Fruit fly (Drosophila melanogaster) ovary, adult (tissue): ENCODE data around the gene by.
A peak's percentile ranks its signal among the peaks of the same experiment; 100 is the strongest.

Source experiments
- CG17801 ChIP-seq: fragments of 200-800 bp; optimal IDR thresholded peaks from 2 replicates; lab custom pipeline; 2019; ENCODE audit warnings: missing biosample characterization, mild to moderate bottlenecking, missing genetic modification characterization, moderate library complexity; ENCODE audit not compliant: partially characterized antibody

by gene

DNA sequence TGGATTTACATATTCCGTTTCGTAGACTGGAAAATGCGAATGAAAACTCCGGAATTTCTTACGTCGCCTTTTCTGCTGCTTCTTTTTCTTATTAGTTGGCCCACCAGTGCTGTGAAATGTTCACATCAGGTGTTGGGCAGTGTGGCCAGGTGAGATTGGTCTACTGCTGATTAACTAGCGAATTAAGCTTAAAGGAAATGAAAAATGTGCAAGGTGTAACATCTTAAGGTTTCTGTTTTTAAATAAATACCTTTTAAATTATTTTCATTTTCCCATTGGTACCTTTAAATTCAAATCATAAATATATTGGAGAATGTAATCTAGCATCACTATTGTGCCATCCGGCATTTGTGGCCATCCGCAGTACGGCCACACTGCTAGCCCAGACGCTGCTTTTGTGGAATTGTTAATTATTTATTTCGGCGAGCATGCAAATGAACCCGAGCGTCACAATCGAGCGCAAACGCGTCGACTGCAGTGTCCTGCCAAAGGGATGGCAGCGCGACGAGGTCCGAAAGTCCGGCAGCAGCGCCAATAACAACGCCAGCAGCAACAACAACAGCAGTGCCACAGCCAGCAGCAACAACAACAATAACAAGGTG is 26.7 kb upstream of the by start, which contains the start of the genes AP-1mu and MBD-like:
Gene AP-1mu, minus strand, starts transcription at position 113 of the 602 bp plus-strand sequence.
Gene MBD-like, plus strand, starts transcription at position 348 of the 602 bp plus-strand sequence.
- peak; percentile 72 for TF ChIP-seq CG17801

DNA sequence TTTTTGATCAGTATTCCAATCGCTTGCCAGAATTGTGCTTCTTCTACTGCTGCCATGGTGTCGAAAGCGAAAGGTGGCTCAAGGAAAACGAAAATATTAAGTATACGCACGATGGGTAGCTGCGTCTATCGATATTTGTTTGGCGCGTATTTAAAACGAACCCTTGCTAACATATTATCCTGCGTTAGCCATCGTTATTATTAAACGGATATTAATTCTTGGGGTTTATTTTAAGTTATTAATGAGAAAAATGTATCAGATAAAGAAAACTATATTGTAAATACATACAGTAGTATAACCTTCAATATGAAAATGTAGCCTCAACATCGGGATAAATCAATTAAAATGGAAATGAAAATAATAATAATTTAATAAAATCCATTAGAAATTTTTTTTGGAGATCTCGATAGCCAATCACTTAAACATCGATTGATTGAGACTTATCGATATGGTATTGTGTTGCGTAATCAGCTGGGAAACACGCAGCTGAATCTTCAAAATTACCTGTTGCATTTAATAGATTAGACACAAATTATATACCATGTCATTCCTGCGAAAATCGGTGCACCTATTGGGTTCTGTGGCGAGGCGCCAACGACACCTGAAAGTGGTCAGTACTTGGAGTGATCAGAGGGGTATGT is 22.6 kb upstream of the by start, which contains the start of the genes CG9386 and BckdhA:
Gene CG9386, minus strand, starts transcription at position 75 of the 641 bp plus-strand sequence.
Gene BckdhA, plus strand, starts transcription at position 452 of the 641 bp plus-strand sequence.
- TF ChIP-seq CG17801, result no peak

DNA sequence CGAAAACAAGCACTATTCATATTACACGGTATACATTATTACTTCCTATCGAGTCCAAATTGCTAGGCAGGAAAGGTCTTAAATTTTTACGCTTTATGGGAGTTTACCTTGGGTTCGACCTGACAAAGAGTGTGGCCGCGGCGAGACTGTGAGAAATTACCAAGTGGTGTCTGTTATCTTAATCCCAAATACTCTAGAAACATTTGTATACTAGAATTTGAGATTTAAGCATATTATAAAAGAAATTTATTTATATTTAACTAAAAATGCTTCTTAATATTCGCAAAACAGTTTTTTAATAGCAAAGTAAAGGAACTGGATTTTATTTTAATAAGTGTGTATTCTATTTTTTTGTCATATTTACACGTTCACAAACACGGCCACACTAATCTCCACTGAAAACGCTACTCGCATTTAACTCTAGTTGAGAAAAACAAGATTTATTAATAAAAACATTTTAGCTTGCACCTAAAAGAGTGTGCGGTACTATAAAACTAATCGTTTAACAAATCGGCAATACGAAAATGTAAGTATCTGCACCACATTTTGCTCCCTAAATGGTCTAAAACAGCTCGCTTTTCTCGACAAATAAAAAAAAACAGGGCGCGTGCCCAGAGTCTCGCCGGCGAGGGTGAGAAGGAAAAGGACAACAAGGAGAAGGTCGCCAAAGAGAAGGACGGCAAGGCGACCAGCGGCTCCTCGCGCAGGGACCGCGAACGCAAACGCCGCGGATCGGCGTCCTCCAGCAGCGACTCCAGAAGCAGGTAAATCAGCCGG is 19.0 kb upstream of the by start, which contains the start of the genes mura and RnpS1:
Gene mura, minus strand, starts transcription at position 148 of the 777 bp plus-strand sequence.
Gene RnpS1, plus strand, starts transcription at position 376 of the 777 bp plus-strand sequence.
- no peak for TF ChIP-seq CG17801

DNA sequence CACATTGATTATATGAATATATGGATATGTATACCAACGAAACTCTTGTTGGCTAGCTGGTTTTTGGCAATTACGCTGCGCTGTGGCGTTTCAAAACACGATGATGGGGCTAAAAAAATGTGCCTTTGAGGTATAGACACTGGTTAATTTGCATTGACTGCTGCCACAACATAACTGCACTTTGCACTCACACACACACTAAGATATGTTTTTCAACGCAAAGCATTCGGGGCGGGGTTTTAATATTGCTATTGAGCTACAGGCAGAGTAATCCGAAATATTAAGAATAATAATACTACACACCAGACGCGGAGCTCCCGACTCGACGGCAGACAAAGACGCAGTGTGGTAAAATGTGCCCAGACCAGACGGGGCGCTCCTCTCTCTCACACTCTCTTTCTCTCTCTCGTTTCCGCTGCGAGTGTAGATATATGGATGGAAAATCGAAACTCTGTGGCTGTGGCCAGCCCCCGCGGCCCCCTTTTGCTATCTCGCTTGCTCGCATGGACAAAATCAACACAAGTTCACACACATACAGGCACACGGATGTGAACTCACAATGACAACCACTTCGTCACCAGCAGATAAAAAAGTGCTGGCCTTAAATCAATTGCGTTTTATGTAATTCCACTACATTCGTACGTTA is 18.3 kb upstream of the by start:
- peak; percentile 43 for TF ChIP-seq CG17801

DNA sequence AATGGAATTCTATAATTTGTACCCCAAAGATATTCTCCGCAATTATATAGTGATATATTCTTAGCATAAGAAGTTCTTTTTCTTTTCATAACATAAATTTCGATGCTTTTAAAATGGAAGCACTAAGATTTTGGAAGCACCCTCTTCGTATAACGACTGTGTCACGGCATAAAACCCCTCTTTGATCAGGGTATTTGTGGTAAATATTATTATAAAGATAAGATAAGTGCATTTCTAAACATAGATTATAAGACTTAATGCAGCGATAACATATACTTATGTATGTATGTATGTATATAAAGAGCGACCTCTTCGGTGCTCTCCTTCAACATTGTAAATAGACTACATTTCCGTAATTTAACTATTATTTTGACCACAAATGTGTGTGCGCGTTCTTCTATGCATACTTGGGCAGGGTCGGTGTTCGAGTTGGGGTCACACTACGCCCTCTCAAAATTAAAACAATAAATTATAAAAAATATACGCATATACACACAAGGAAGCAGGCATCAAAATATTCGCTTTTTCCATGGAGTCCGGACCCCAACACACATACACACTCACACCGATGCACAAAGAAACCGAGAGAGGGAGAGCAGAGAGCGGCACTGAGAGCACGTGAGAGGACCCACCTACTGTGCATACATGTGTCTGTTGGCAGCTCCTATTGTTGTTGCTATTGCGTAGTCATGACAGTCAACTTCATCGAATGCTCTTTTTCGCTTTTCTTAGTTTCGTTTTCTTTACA is 17.6 kb upstream of the by start:
- no peak for TF ChIP-seq CG17801

DNA sequence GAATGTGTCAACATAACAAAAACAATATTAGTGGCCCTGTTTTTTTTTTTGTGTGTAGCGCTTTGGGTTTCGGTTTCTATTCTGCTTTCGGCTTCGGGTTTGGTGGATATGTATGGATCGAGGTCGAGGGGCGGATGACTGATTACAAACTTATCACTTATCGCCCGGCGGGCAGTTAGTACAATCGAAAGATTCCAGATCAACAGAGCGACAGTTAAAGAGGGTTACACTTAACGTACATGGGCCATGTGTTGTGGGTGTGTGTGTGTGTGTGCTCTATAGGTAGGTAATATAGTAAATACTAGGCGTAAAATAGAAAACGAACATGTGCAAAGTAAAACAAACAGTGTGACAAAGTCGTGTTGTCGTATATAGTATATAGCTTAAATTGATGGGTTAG is 16.0 kb upstream of the by start:
- no peak for TF ChIP-seq CG17801

DNA sequence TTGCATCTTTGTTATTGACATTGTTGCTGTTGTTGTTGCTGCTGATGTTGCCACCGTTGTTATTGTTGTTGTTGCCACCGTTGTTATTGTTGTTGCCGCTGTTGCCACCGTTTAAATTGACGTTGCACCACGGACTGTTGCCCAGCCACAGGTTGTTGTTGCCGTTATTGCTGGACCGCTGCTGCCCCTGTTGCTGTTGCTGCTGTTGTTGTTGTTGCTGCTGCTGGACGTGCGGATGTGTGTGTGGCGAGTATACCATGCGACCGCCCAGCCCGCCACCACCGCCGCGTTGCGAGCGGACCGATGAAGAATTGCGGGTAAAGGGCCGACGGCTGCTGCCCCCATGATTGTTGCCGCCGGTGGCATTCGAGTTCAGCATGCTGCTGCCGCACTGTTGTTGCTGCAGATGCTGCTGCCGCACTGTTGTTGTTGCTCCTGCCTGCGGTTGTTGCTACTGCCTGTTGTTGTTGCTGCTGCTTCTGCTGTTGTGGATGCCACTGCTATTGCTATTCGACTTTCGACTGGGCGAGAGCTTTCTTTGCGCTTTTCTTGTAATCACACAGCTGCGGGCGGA is 14.1 kb upstream of the by start:
- TF ChIP-seq CG17801, result no peak

DNA sequence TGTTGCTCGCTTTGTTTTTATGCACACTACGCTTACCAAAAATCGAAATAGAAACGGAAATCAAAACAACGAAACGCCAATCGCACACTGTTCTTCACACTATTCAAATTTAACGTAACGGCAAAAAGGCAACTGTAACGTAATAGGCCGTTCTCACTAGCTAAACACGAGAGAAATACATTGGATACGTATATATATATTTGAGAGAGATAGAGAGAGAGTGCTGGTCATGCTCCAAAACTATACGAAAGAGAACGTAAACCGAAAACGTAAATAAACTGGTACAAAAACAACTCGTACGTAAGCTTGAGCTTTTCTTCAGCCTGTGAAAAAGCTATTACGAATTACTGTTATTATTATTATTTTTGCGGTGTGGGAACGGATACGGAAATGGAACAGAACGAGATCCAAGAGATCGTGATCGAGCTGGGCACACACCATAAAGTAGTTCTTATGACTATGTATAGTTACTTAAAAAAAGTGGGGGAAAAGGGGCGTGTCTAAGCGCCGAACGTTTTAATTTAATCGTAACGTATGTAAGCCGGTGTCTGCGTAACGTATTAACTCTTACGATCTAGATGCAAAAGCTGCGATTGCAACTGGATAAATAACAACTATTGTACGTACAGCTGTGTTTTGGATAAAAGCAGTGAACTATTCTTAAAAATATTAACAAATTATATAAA is 10.8 kb upstream of the by start:
- TF ChIP-seq CG17801, result no peak

DNA sequence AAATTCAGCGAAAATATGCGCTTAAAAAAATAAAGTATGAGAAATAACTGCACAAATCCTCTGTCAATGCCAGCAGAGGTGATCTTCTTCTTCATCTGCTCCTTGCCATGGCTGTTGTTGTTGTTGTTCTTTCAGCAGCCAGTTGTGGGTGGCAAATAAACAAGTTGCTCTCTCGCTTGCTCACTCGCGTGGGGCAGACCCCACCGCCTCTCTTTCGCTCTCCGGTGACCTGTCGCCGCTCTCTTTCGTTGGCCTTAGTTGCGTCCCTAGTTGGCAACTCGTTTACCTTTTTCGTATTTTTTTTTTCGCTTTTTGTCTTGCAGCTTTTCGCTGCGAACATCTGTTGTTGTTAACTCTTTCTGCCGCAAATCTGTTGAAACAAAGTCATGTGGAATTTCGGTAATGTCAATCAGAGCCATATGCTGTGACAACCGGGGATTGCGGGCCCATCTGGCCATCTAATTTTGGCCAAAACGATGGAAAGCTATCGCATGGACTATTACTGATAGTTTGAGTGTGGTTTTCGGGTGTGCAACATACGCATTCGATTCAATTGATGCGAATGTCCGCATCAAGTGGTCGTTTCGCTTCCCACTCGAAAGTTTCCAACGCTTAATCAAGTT is 1.9 kb upstream of the by start:
- TF ChIP-seq CG17801, result no peak

DNA sequence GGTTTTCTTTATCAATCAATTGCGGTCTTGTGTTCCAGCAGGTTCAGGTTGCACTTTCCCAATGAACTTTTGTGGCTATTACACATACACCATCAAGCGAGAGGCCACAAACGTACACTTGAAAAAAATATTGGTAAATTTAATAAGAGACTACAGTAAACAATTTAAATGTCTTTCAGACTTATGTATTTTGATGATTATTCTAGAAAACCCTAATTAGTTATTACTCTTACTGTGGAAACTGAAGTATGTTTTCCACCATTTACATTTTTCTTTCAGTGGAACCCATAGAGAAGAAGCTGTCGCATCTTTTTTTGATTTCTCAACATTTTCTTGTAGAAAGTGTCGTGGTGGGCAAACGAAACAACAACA is 1.3 kb upstream of the by start:
- peak; percentile 72 for TF ChIP-seq CG17801

DNA sequence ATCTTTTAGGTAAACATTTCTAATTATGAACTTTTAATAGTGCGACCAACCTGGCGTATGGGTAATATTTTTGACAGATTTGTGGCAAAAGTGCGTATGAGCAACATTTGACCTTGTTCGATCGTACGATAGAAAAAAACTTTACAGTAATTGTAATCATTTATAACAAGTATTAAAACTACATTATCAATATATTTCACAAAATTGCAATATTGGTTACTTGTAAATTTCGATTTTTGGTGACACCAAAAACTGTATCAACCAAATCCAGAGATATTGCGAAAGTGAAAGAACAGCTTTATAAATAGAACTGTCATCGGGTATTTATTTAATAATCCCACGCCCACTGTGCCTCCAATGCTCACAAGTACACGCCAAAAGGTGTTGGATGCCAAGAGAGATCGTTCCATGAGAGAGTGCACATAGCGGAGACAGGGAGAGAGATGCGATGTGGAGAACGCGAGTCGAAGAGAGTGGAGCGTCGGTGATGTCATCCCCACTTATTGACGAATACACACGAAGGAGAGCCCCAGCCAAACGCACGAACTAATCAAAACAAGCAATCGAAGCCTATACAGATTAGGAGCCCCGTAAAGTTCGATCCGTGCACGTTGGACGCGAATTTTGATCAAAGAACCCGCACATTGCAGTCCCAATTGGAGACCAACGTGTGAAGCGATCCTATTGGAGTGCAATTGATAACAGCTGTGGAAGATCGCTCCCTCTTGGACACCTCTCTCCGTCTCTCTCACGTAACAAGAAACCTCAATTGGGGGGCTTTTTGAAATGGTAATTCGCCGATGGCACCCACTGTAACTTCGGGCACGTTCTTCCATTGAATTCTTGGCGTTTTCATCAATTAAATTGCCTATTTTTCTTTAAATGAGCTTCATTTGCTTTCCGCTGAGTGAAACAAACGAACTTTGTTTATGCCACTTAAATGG is 642 bp upstream of the by start:
- peak; percentile 77 for TF ChIP-seq CG17801

DNA sequence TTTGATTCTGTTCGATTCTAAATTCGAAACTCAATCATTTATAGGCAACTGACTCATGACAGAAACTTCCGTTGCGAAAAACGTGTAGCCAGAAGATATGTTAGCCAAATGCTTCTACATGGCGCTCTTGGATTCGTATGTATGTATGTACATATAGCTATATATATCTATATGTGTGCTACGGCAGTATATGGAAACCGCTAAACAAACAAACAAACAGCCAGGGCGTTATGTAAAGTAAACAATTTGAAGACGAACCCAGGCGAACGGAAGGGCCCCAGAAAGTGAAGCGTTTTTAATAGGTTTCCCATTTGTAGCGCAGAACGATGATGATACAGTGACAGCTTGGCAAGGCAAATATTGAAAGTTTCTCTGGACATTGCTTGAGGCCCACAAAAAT is 2.9 kb downstream of the by start:
- TF ChIP-seq CG17801, result no peak

DNA sequence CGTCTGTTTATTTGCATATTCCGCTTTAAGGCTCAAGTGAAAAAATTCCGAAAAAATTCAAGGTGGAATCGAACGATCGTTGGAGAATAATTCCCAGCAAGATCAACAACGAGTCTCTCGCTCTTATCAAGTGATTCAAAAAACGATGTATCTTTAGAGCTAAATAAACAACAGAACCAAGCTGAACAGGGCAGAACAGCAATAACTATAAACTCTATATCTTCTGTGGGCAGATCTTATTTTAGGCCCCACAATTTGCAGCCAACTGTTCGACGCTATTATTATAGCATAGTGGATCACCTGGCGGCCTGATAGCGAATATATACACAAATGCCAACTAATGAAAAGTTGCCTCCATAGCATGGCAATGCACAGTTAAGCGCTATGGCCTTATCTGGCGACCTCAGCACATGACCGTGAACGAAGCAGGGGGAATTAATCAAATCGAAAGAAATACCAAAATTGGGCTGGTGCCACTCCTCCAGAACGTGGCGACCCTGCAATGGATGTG is 3.4 kb downstream of the by start:
- TF ChIP-seq CG17801, result no peak
